Worm (Caenorhabditis elegans): Measurements from ENCODE around the gene rpl-3.
A peak's percentile ranks its signal among the peaks of the same experiment; 100 is the strongest.

DNA sequence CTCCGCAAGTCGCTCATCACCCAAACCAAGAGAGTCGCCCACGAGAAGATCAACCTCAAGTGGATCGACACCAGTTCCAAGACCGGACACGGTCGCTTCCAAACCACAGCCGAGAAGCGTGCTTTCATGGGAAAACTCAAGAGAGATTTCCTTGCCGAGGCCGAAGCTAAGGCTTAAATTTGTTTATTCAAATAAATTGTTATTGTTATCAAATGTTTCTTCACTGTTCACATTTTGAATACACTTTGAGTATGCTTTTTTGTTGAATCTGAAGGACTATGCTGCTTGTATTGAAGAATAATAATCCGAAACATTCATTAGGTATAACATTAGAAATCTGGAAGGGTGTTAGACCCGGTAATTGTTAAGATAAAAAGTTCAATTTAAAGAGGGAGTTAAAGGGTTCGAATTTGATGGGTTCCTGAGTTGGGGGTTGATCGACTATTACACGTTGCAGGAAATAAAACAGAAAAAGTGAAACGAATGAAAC is 1.7 kb downstream of the rpl-3 start:
- no peak for TF ChIP-seq ets-4 (tag; optimal IDR thresholded peaks at IDR 0.05)
- no peak for TF ChIP-seq pqm-1 (tag; optimal IDR thresholded peaks at IDR 0.05)
- no peak for TF ChIP-seq ceh-31 (tag; optimal IDR thresholded peaks at IDR 0.05)
- no peak for TF ChIP-seq ceh-9 (tag; optimal IDR thresholded peaks at IDR 0.05)
- no peak for TF ChIP-seq pha-4 (tag; optimal IDR thresholded peaks at IDR 0.05)
- TF ChIP-seq nhr-11 (tag; optimal IDR thresholded peaks at IDR 0.05), result no peak
- peak; percentile 62 for TF ChIP-seq ama-1 (optimal IDR thresholded peaks at IDR 0.05)
- no peak; the same call in 1 of the 2 replicates for TF ChIP-seq sox-2 (GFP tag; IDR thresholded peaks at IDR 0.05)
- TF ChIP-seq pha-2 (tag; optimal IDR thresholded peaks at IDR 0.05), result no peak
- no peak for TF ChIP-seq ceh-22 (tag; optimal IDR thresholded peaks at IDR 0.05)
- no peak for TF ChIP-seq nfya-1 (tag; optimal IDR thresholded peaks at IDR 0.05)
- no peak for TF ChIP-seq sox-4 (tag; optimal IDR thresholded peaks at IDR 0.05)
- TF ChIP-seq lim-6 (tag; optimal IDR thresholded peaks at IDR 0.05), result no peak
